Worm (Caenorhabditis elegans): ENCODE data around the gene egg-2.

egg-2 gene

ce11 chrIII:7100001-7100400, 39.6 kb upstream of the egg-2 start, which contains the start of gene ZK418.11:
ZK418.11 (plus strand) TSS chrIII:7100289.
- TF ChIP-seq nhr-11 (tag; optimal IDR thresholded peaks at IDR 0.05) (peak; percentile 43), ama-1 (optimal IDR thresholded peaks at IDR 0.05) (no peak)

ce11 chrIII:7096481-7096880, 36.1 kb upstream of the egg-2 start:
- TF ChIP-seq fkh-10 (GFP tag; optimal IDR thresholded peaks at IDR 0.05) (no peak), ceh-28 (tag; optimal IDR thresholded peaks at IDR 0.05) (no peak), elt-2 (tag; optimal IDR thresholded peaks at IDR 0.05) (no peak), pha-4 (tag; optimal IDR thresholded peaks at IDR 0.05) (no peak), nhr-25 (tag; optimal IDR thresholded peaks at IDR 0.05) (no peak), ztf-4 (tag; optimal IDR thresholded peaks at IDR 0.05) (no peak), lin-39 (tag; optimal IDR thresholded peaks at IDR 0.05) (no peak)

ce11 chrIII:7095156-7095555, 34.8 kb upstream of the egg-2 start, which contains the start of gene nhr-9:
nhr-9 (plus strand) TSS chrIII:7095462.
- peak; percentile 13 for TF ChIP-seq nhr-11 (tag; optimal IDR thresholded peaks at IDR 0.05)
- no peak for TF ChIP-seq unc-62 (GFP tag; optimal IDR thresholded peaks at IDR 0.05)
- TF ChIP-seq snpc-4 (tag; optimal IDR thresholded peaks at IDR 0.05), result no peak
- TF ChIP-seq nhr-12 (tag; optimal IDR thresholded peaks at IDR 0.05), result no peak

DNA sequence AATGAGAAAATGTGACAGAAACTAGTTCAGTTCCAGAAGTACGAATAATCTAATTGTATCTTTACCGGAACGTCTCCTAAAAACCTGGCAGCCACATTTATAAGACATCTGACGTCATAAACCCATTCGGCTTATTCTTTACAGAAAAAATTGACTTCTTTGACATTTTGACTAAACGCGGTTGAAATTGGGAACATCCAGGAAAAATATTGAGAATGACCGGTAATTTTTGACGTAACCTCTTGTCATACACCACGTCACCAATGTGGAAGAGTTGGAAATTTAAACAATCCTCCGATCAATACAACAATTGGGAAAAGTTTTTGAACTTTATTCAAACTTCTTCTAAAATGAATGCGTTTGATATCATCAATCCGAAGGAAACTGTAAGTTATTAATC, 30.7 kb upstream of the egg-2 start, which contains the start of gene ZK418.2:
Gene ZK418.2 (plus strand): TSS at position 301 of the 400 bp plus-strand sequence.
- no peak for TF ChIP-seq R02D3.7 (tag; optimal IDR thresholded peaks at IDR 0.05)
- no peak for TF ChIP-seq eor-1 (tag; optimal IDR thresholded peaks at IDR 0.05)
- TF ChIP-seq jun-1 (tag; optimal IDR thresholded peaks at IDR 0.05), result no peak
- TF ChIP-seq nhr-237 (tag; optimal IDR thresholded peaks at IDR 0.05), result no peak
- no peak for TF ChIP-seq unc-39 (tag; optimal IDR thresholded peaks at IDR 0.05)
- TF ChIP-seq ZK546.5 (tag; optimal IDR thresholded peaks at IDR 0.05), result no peak
- no peak for TF ChIP-seq ztf-11 (tag; optimal IDR thresholded peaks at IDR 0.05)
- no peak for TF ChIP-seq tbx-2 (tag; optimal IDR thresholded peaks at IDR 0.05)
- TF ChIP-seq unc-62 (GFP tag; optimal IDR thresholded peaks at IDR 0.05), result no peak
- TF ChIP-seq elt-2 (tag; optimal IDR thresholded peaks at IDR 0.05), result no peak
- TF ChIP-seq nhr-23 (tag; optimal IDR thresholded peaks at IDR 0.05), result no peak
- TF ChIP-seq ceh-9 (tag; optimal IDR thresholded peaks at IDR 0.05), result no peak
- no peak for TF ChIP-seq nfya-1 (tag; optimal IDR thresholded peaks at IDR 0.05; ENCODE audit: insufficient read depth)
- no peak for TF ChIP-seq snpc-4 (tag; optimal IDR thresholded peaks at IDR 0.05)
- no peak for TF ChIP-seq elt-3 (tag; optimal IDR thresholded peaks at IDR 0.05)
- TF ChIP-seq pqm-1 (tag; optimal IDR thresholded peaks at IDR 0.05), result no peak
- TF ChIP-seq nhr-11 (tag; optimal IDR thresholded peaks at IDR 0.05), result no peak
- TF ChIP-seq mml-1 (tag; optimal IDR thresholded peaks at IDR 0.05), result no peak
- no peak for TF ChIP-seq aly-2 (tag; optimal IDR thresholded peaks at IDR 0.05)
- TF ChIP-seq lsy-12 (tag; optimal IDR thresholded peaks at IDR 0.05), result no peak

- TF ChIP-seq ceh-16 (tag; optimal IDR thresholded peaks at IDR 0.05), result no peak
- no peak for TF ChIP-seq ceh-9 (tag; optimal IDR thresholded peaks at IDR 0.05)
- TF ChIP-seq sea-2 (GFP tag; optimal IDR thresholded peaks at IDR 0.05), result no peak
- TF ChIP-seq lin-39 (tag; optimal IDR thresholded peaks at IDR 0.05), result no peak
- no peak for TF ChIP-seq jun-1 (tag; optimal IDR thresholded peaks at IDR 0.05)
- TF ChIP-seq mdl-1 (tag; optimal IDR thresholded peaks at IDR 0.05), result no peak
- TF ChIP-seq ceh-28 (tag; optimal IDR thresholded peaks at IDR 0.05), result no peak
- TF ChIP-seq eor-1 (tag; optimal IDR thresholded peaks at IDR 0.05), result no peak
- TF ChIP-seq nhr-12 (tag; optimal IDR thresholded peaks at IDR 0.05), result no peak
- TF ChIP-seq nfya-1 (tag; optimal IDR thresholded peaks at IDR 0.05; ENCODE audit: insufficient read depth), result no peak
- TF ChIP-seq ZK546.5 (tag; optimal IDR thresholded peaks at IDR 0.05), result no peak
- TF ChIP-seq zag-1 (tag; optimal IDR thresholded peaks at IDR 0.05), result no peak
- no peak for TF ChIP-seq egl-27 (tag; optimal IDR thresholded peaks at IDR 0.05)
- no peak for TF ChIP-seq pha-4 (tag; optimal IDR thresholded peaks at IDR 0.05)
- TF ChIP-seq unc-39 (tag; optimal IDR thresholded peaks at IDR 0.05), result no peak
- no peak for TF ChIP-seq nhr-25 (tag; optimal IDR thresholded peaks at IDR 0.05)
- TF ChIP-seq nhr-237 (tag; optimal IDR thresholded peaks at IDR 0.05), result no peak
- no peak for TF ChIP-seq fkh-2 (tag; optimal IDR thresholded peaks at IDR 0.05)
Observed at ce11 chrIII:7090545-7090944, 30.2 kb upstream of the egg-2 start, which contains the start of gene ZK418.10. ZK418.10 (minus strand) TSS chrIII:7090692.
